Fruit fly (Drosophila melanogaster) whole organism, embryonic: ENCODE results near the gene janA.

ENCODE experiments used
- Aef1 ChIP-seq: fragments of 200-800 bp; sonication (Bioruptor generic); IDR thresholded peaks from 3 replicates; pipeline ENCODE4 v1.3.6; 2022; ENCODE audit warnings: missing biosample characterization, missing genetic modification characterization
- Asciz ChIP-seq: fragments of 200-800 bp; sonication (Bioruptor generic); optimal IDR thresholded peaks from 2 replicates; lab custom pipeline; 2017; ENCODE audit warnings: missing biosample characterization, mild to moderate bottlenecking, missing genetic modification characterization, missing genetic modification reagents
- BEAF-32 ChIP-seq: fragments of 200-800 bp; sonication (Bioruptor generic); optimal IDR thresholded peaks from 3 replicates; lab custom pipeline; 2017; ENCODE audit warnings: missing biosample characterization, missing genetic modification characterization, mild to moderate bottlenecking, moderate library complexity, missing genetic modification reagents
- CG11247 ChIP-seq: fragments of 200-800 bp; sonication (Bioruptor generic); IDR thresholded peaks from 2 replicates; pipeline ENCODE4 v1.3.6; 2022; ENCODE audit warnings: missing biosample characterization, missing genetic modification characterization
- CG13424 ChIP-seq: fragments of 200-800 bp; sonication (Bioruptor generic); optimal IDR thresholded peaks from 2 replicates; lab custom pipeline; 2019; ENCODE audit warnings: missing biosample characterization, mild to moderate bottlenecking, missing genetic modification characterization, moderate library complexity
- CG1529 ChIP-seq: fragments of 200-800 bp; sonication (Bioruptor generic); optimal IDR thresholded peaks from 3 replicates; lab custom pipeline; 2018; ENCODE audit warnings: missing biosample characterization, missing genetic modification characterization
- CG17612 ChIP-seq: fragments of 200-800 bp; sonication (Bioruptor generic); IDR thresholded peaks from 2 replicates; pipeline ENCODE4 v1.3.6; 2022; ENCODE audit warnings: missing biosample characterization, missing genetic modification characterization
- CG18599 ChIP-seq: fragments of 200-800 bp; sonication (Bioruptor generic); optimal IDR thresholded peaks from 3 replicates; lab custom pipeline; 2017; ENCODE audit warnings: missing biosample characterization, missing genetic modification characterization, mild to moderate bottlenecking, moderate library complexity, missing genetic modification reagents
- CG2129 ChIP-seq: fragments of 200-800 bp; sonication (Bioruptor generic); IDR thresholded peaks from 2 replicates; pipeline ENCODE4 v1.3.6; 2022; ENCODE audit warnings: missing biosample characterization, missing genetic modification characterization; ENCODE audit not compliant: partially characterized antibody
- CG2712 ChIP-seq: fragments of 200-800 bp; optimal IDR thresholded peaks from 3 replicates; lab custom pipeline; 2019; ENCODE audit warnings: missing biosample characterization, mild to moderate bottlenecking, missing genetic modification characterization, moderate library complexity
- CG3065 ChIP-seq: fragments of 200-800 bp; sonication (Bioruptor generic); optimal IDR thresholded peaks from 2 replicates; lab custom pipeline; 2016; ENCODE audit warnings: missing biosample characterization, missing genetic modification characterization
- CG31388 ChIP-seq: fragments of 200-800 bp; sonication (Bioruptor generic); optimal IDR thresholded peaks from 2 replicates; lab custom pipeline; 2016; ENCODE audit warnings: missing biosample characterization, missing genetic modification characterization
- CG5245 ChIP-seq: fragments of 200-800 bp; sonication (Bioruptor generic); optimal IDR thresholded peaks from 3 replicates; lab custom pipeline; 2016; ENCODE audit warnings: missing biosample characterization, missing genetic modification characterization
- CG6175 ChIP-seq: fragments of 200-800 bp; sonication (Bioruptor generic); IDR thresholded peaks from 3 replicates; pipeline ENCODE4 v1.3.6; 2022; ENCODE audit warnings: missing biosample characterization, missing genetic modification characterization
- CG6683 ChIP-seq: fragments of 200-800 bp; sonication (Bioruptor generic); optimal IDR thresholded peaks from 2 replicates; lab custom pipeline; 2017; ENCODE audit warnings: missing biosample characterization, mild to moderate bottlenecking, missing genetic modification characterization, missing genetic modification reagents
- CG6854 ChIP-seq: fragments of 200-800 bp; sonication (Bioruptor generic); optimal IDR thresholded peaks from 3 replicates; lab custom pipeline; 2017; ENCODE audit warnings: missing biosample characterization, mild to moderate bottlenecking, missing genetic modification characterization
- CG7372 ChIP-seq: fragments of 200-800 bp; sonication (Bioruptor generic); IDR thresholded peaks from 2 replicates; pipeline ENCODE4 v1.3.6; 2022; ENCODE audit warnings: missing biosample characterization, missing genetic modification characterization
- CG7556 ChIP-seq: fragments of 200-800 bp; sonication (Bioruptor generic); optimal IDR thresholded peaks from 2 replicates; lab custom pipeline; 2017; ENCODE audit warnings: missing biosample characterization, mild to moderate bottlenecking, missing genetic modification characterization
- CG7987 ChIP-seq: fragments of 200-800 bp; sonication (Bioruptor generic); optimal IDR thresholded peaks from 2 replicates; lab custom pipeline; 2018; ENCODE audit warnings: missing biosample characterization, mild to moderate bottlenecking, missing genetic modification characterization, moderate library complexity
- CG8388 ChIP-seq: fragments of 200-800 bp; sonication (Bioruptor generic); optimal IDR thresholded peaks from 2 replicates; lab custom pipeline; 2019; ENCODE audit warnings: missing biosample characterization, mild to moderate bottlenecking, missing genetic modification characterization, moderate library complexity
- Eip74EF ChIP-seq, 2 experiments: fragments of 200-800 bp in 1 of 2; fragments of >200 bp in 1 of 2; sonication (Bioruptor generic) in 1 of 2; optimal IDR thresholded peaks; 2 replicates each; lab custom pipeline; 2017 to 2019; ENCODE audit warnings: missing biosample characterization in 2 of 2, missing genetic modification characterization in 2 of 2, mild to moderate bottlenecking in 1 of 2, moderate library complexity in 1 of 2
- GATAe ChIP-seq: fragments of 200-800 bp; sonication (Bioruptor generic); conservative IDR thresholded peaks from 2 replicates; pipeline ENCODE4 v1.3.6; 2022; ENCODE audit warnings: missing biosample characterization, missing genetic modification characterization
- HLH3B ChIP-seq: fragments of 200-800 bp; sonication (Bioruptor generic); IDR thresholded peaks from 2 replicates; pipeline ENCODE4 v1.3.6; 2022; ENCODE audit warnings: missing biosample characterization, missing genetic modification characterization
- NC2α ChIP-seq: fragments of 200-800 bp; sonication (Bioruptor generic); optimal IDR thresholded peaks from 2 replicates; lab custom pipeline; 2016; ENCODE audit warnings: missing biosample characterization, missing genetic modification characterization
- NK7.1 ChIP-seq: fragments of 200-800 bp; sonication (Bioruptor generic); optimal IDR thresholded peaks from 3 replicates; lab custom pipeline; 2016; ENCODE audit warnings: missing biosample characterization, missing genetic modification characterization
- NfI ChIP-seq: fragments of 200-800 bp; sonication (Bioruptor generic); optimal IDR thresholded peaks from 3 replicates; lab custom pipeline; 2018; ENCODE audit warnings: missing biosample characterization, mild to moderate bottlenecking, missing genetic modification characterization, moderate library complexity
- Tbp ChIP-seq: fragments of >200 bp; optimal IDR thresholded peaks from 2 replicates; lab custom pipeline; 2018; ENCODE audit warnings: missing biosample characterization, missing genetic modification characterization
- YL-1 ChIP-seq: fragments of 200-800 bp; sonication (Bioruptor generic); optimal IDR thresholded peaks from 3 replicates; lab custom pipeline; 2017; ENCODE audit warnings: missing biosample characterization, mild to moderate bottlenecking, missing genetic modification characterization
- bowl ChIP-seq: fragments of 200-800 bp; sonication (Bioruptor generic); IDR thresholded peaks from 2 replicates; pipeline ENCODE4 v1.3.6; 2022; ENCODE audit warnings: missing biosample characterization, missing genetic modification characterization
- chif ChIP-seq, 2 experiments: fragments of 200-800 bp; sonication (Bioruptor generic); optimal IDR thresholded peaks; 3 replicates each; lab custom pipeline; 2016; ENCODE audit warnings: missing biosample characterization in 2 of 2, missing genetic modification characterization in 2 of 2
- corto ChIP-seq: fragments of 200-800 bp; sonication (Bioruptor generic); optimal IDR thresholded peaks from 2 replicates; lab custom pipeline; 2016; ENCODE audit warnings: missing biosample characterization, mild to moderate bottlenecking, missing genetic modification characterization, moderate library complexity
- cwo ChIP-seq: fragments of 200-800 bp; sonication (Bioruptor generic); optimal IDR thresholded peaks from 3 replicates; lab custom pipeline; 2017; ENCODE audit warnings: missing biosample characterization, missing genetic modification characterization, mild to moderate bottlenecking, moderate library complexity, missing genetic modification reagents
- dan ChIP-seq: fragments of 200-800 bp; sonication (Bioruptor generic); IDR thresholded peaks from 2 replicates; pipeline ENCODE4 v1.3.6; 2022; ENCODE audit warnings: missing biosample characterization, missing genetic modification characterization
- dysf ChIP-seq: fragments of 200-800 bp; sonication (Bioruptor generic); IDR thresholded peaks from 3 replicates; pipeline ENCODE4 v1.3.6; 2022; ENCODE audit warnings: missing biosample characterization, missing genetic modification characterization
- fd102C ChIP-seq: fragments of 200-800 bp; sonication (Bioruptor generic); optimal IDR thresholded peaks from 2 replicates; lab custom pipeline; 2018; ENCODE audit warnings: missing biosample characterization, mild to moderate bottlenecking, missing genetic modification characterization, moderate library complexity
- insv ChIP-seq, 2 experiments: fragments of 200-800 bp; sonication (Bioruptor generic); optimal IDR thresholded peaks; 3 replicates each; lab custom pipeline; 2016 to 2018; ENCODE audit warnings: missing biosample characterization in 2 of 2, missing genetic modification characterization in 2 of 2
- jumu ChIP-seq: fragments of 200-800 bp; sonication (Bioruptor generic); optimal IDR thresholded peaks from 3 replicates; lab custom pipeline; 2016; ENCODE audit warnings: missing biosample characterization, missing genetic modification characterization
- knrl ChIP-seq: fragments of 200-800 bp; sonication (Bioruptor generic); IDR thresholded peaks from 3 replicates; pipeline ENCODE4 v1.3.6; 2022; ENCODE audit warnings: missing biosample characterization, missing genetic modification characterization; ENCODE audit not compliant: partially characterized antibody
- org-1 ChIP-seq: fragments of 200-800 bp; sonication (Bioruptor generic); optimal IDR thresholded peaks from 2 replicates; lab custom pipeline; 2017; ENCODE audit warnings: missing biosample characterization, missing genetic modification characterization
- peb ChIP-seq: fragments of 200-800 bp; sonication (Bioruptor generic); IDR thresholded peaks from 2 replicates; pipeline ENCODE4 v1.3.6; 2022; ENCODE audit warnings: missing biosample characterization, missing genetic modification characterization
- psq ChIP-seq: fragments of 200-800 bp; sonication (Bioruptor generic); optimal IDR thresholded peaks from 2 replicates; lab custom pipeline; 2017; ENCODE audit warnings: missing biosample characterization, missing genetic modification characterization
- schlank ChIP-seq: fragments of 200-800 bp; sonication (Bioruptor generic); optimal IDR thresholded peaks from 2 replicates; lab custom pipeline; 2018; ENCODE audit warnings: missing biosample characterization, mild to moderate bottlenecking, missing genetic modification characterization
- sisA ChIP-seq: fragments of 200-800 bp; sonication (Bioruptor generic); IDR thresholded peaks from 2 replicates; pipeline ENCODE4 v1.3.6; 2022; ENCODE audit warnings: missing biosample characterization, missing genetic modification characterization
- sna ChIP-seq: fragments of 200-800 bp; sonication (Bioruptor generic); IDR thresholded peaks from 2 replicates; pipeline ENCODE4 v1.3.6; 2022; ENCODE audit warnings: missing biosample characterization, missing genetic modification characterization; ENCODE audit not compliant: partially characterized antibody
- sob ChIP-seq: fragments of 200-800 bp; sonication (Bioruptor generic); IDR thresholded peaks from 2 replicates; pipeline ENCODE4 v1.3.6; 2022; ENCODE audit warnings: missing biosample characterization, missing genetic modification characterization
- ssp ChIP-seq: fragments of 200-800 bp; sonication (Bioruptor generic); IDR thresholded peaks from 2 replicates; pipeline ENCODE4 v1.3.6; 2022; ENCODE audit warnings: missing biosample characterization, missing genetic modification characterization
- unc-4 ChIP-seq: fragments of 200-800 bp; sonication (Bioruptor generic); IDR thresholded peaks from 2 replicates; pipeline ENCODE4 v1.3.6; 2022; ENCODE audit warnings: missing biosample characterization, missing genetic modification characterization; ENCODE audit not compliant: partially characterized antibody
- wdn ChIP-seq: fragments of 200-800 bp; sonication (Bioruptor generic); IDR thresholded peaks from 2 replicates; pipeline ENCODE4 v1.3.6; 2022; ENCODE audit warnings: missing biosample characterization, missing genetic modification characterization
- yki ChIP-seq: fragments of >200 bp; optimal IDR thresholded peaks from 3 replicates; lab custom pipeline; 2018

Gene janA

dm6 chr3R:30021559-30022451 lies 17.5 kb downstream of the janA start, which contains the start of gene Mgat2 (continued):
- TF ChIP-seq CG17612 (GFP tag; lab: Robert Waterston, UW) (no peak), CG6683 (GFP tag; lab: Kevin White, UChicago) (peak; percentile 10), CG11247 (no peak), yki (lab: Kevin White, UChicago) (no peak), schlank (tag; lab: Kevin White, UChicago) (no peak), psq (GFP tag; lab: Kevin White, UChicago) (no peak), sob (peak; percentile 37; the same call in 1 of the 2 replicates), NfI (GFP tag; lab: Kevin White, UChicago) (peak; percentile 16), CG7372 (GFP tag; lab: Robert Waterston, UW) (no peak), Eip74EF (GFP tag; optimal IDR thresholded peaks at IDR 0.05; lab: Kevin White, UChicago) (peak in 1 of 2 experiments; percentile 61), CG2712 (peak; percentile 61), jumu (GFP tag; lab: Kevin White, UChicago) (no peak), CG13424 (tag; lab: Kevin White, UChicago) (peak; percentile 27), CG6854 (GFP tag; lab: Kevin White, UChicago) (peak; percentile 66), BEAF-32 (GFP tag; lab: Kevin White, UChicago) (peak; percentile 90), bowl (peak; percentile 53; the same call in 1 of the 2 replicates), CG8388 (GFP tag; lab: Kevin White, UChicago) (peak; percentile 10), CG3065 (GFP tag; lab: Kevin White, UChicago) (no peak), ssp (GFP tag; lab: Robert Waterston, UW) (no peak), CG6175 (GFP tag; lab: Robert Waterston, UW) (peak; percentile 82; the same call in 2 of the 3 replicates), CG31388 (GFP tag; lab: Kevin White, UChicago) (no peak), sna (GFP tag; lab: Robert Waterston, UW) (peak; percentile 91), CG2129 (GFP tag; lab: Robert Waterston, UW) (peak; percentile 80), chif (GFP tag; optimal IDR thresholded peaks at IDR 0.05; lab: Kevin White, UChicago) (peak in 1 of 2 experiments; percentile 7), dysf (no peak), unc-4 (GFP tag; lab: Robert Waterston, UW) (peak; percentile 91), org-1 (GFP tag; lab: Kevin White, UChicago) (no peak), fd102C (GFP tag; lab: Kevin White, UChicago) (no peak), corto (GFP tag; lab: Kevin White, UChicago) (no peak), Asciz (no peak), Tbp (GFP tag; lab: Kevin White, UChicago) (no peak), cwo (GFP tag; lab: Kevin White, UChicago) (no peak), CG18599 (GFP tag; lab: Kevin White, UChicago) (no peak), wdn (no peak), HLH3B (GFP tag; lab: Robert Waterston, UW) (no peak), dan (no peak), CG7987 (GFP tag; lab: Kevin White, UChicago) (peak; percentile 75), YL-1 (GFP tag; lab: Kevin White, UChicago) (peak; percentile 65), sisA (GFP tag; lab: Robert Waterston, UW) (no peak), knrl (GFP tag; lab: Robert Waterston, UW) (peak; percentile 81; the same call in 2 of the 3 replicates), NK7.1 (GFP tag; lab: Kevin White, UChicago) (no peak), peb (no peak), CG1529 (GFP tag; lab: Kevin White, UChicago) (no peak), Aef1 (GFP tag; lab: Robert Waterston, UW) (no peak; the same call in 2 of the 3 replicates), GATAe (GFP tag; lab: Robert Waterston, UW) (no peak), CG7556 (GFP tag; lab: Kevin White, UChicago) (no peak), NC2α (no peak), CG5245 (GFP tag; lab: Kevin White, UChicago) (no peak), insv (GFP tag; optimal IDR thresholded peaks at IDR 0.05; lab: Kevin White, UChicago) (no peak)
